Fruit fly (Drosophila melanogaster): ENCODE results near the gene wntD.

dm6 chr3R:13304512-13305069 is 11.6 kb upstream of the wntD start:
- no peak for TF ChIP-seq knrl (GFP tag; IDR thresholded peaks at IDR 0.05; ENCODE audit: partially characterized antibody)
- TF ChIP-seq ssp (GFP tag; IDR thresholded peaks at IDR 0.05), result no peak
- TF ChIP-seq Aef1 (GFP tag; IDR thresholded peaks at IDR 0.05), result no peak
- TF ChIP-seq zf30C (GFP tag; optimal IDR thresholded peaks at IDR 0.05), result no peak
- no peak for TF ChIP-seq CHES-1-like (GFP tag; optimal IDR thresholded peaks at IDR 0.05)
- no peak for TF ChIP-seq CG2116 (GFP tag; optimal IDR thresholded peaks at IDR 0.05)
- TF ChIP-seq CG2875 (GFP tag; optimal IDR thresholded peaks at IDR 0.05), result no peak
- no peak for TF ChIP-seq CG14710 (tag; optimal IDR thresholded peaks at IDR 0.05)
- TF ChIP-seq Adf1 (GFP tag; IDR thresholded peaks at IDR 0.05), result no peak
